Worm (Caenorhabditis elegans) whole organism, L1 larva: Measurements from ENCODE around the gene got-2.2.

Source experiments
- C16A3.4 ChIP-seq: fragments of 150-350 bp; optimal IDR thresholded peaks from 2 replicates; lab custom pipeline; 2014; ENCODE audit warnings: missing biosample characterization, missing genetic modification characterization
- alr-1 ChIP-seq: fragments of 200-800 bp; sonication (Bioruptor generic); optimal IDR thresholded peaks from 2 replicates; lab custom pipeline; 2018; ENCODE audit warnings: borderline replicate concordance, mild to moderate bottlenecking, missing genetic modification characterization, missing compliant biosample characterization
- blmp-1 ChIP-seq: fragments of 150-350 bp; optimal IDR thresholded peaks from 2 replicates; lab custom pipeline; 2014; ENCODE audit warnings: missing biosample characterization, missing genetic modification characterization
- ceh-8 ChIP-seq: fragments of 200-800 bp; sonication (Bioruptor generic); optimal IDR thresholded peaks from 2 replicates; lab custom pipeline; 2018; ENCODE audit warnings: mild to moderate bottlenecking, missing genetic modification characterization, moderate library complexity, missing compliant biosample characterization
- ceh-82 ChIP-seq, 3 experiments: fragments of 150-350 bp in 1 of 3; sonication (generic microtip) in 2 of 3; optimal IDR thresholded peaks; 2 replicates each; lab custom pipeline; 2014 to 2017; ENCODE audit warnings: missing biosample characterization in 3 of 3, missing genetic modification characterization in 3 of 3
- ceh-90 ChIP-seq: sonication (generic microtip); optimal IDR thresholded peaks from 2 replicates; lab custom pipeline; 2016; ENCODE audit warnings: missing genetic modification characterization, missing compliant biosample characterization
- ces-1 ChIP-seq: fragments of 150-350 bp; optimal IDR thresholded peaks from 2 replicates; lab custom pipeline; 2014; ENCODE audit warnings: missing biosample characterization, missing genetic modification reagents, missing genetic modification characterization
- dpl-1 ChIP-seq, 3 experiments: fragments of 150-350 bp in 2 of 3; sonication (generic microtip) in 1 of 3; optimal IDR thresholded peaks; 2 replicates each; lab custom pipeline; 2014 to 2017; ENCODE audit warnings: missing biosample characterization in 3 of 3, missing genetic modification characterization in 3 of 3, missing genetic modification reagents in 3 of 3
- dsc-1 ChIP-seq: sonication (generic microtip); optimal IDR thresholded peaks from 2 replicates; lab custom pipeline; 2016; ENCODE audit warnings: mild to moderate bottlenecking, missing genetic modification characterization, missing compliant biosample characterization
- efl-1 ChIP-seq, 4 experiments: fragments of 150-350 bp; optimal IDR thresholded peaks in 3 of 4; peaks in 1 of 4; 1 replicate in 1 of 4; 2 replicates in 3 of 4; lab custom pipeline; 2014; ENCODE audit warnings: missing biosample characterization in 2 of 4, missing genetic modification characterization in 2 of 4, missing genetic modification reagents in 2 of 4
- elt-2 ChIP-seq: sonication (generic microtip); optimal IDR thresholded peaks from 2 replicates; lab custom pipeline; 2016; ENCODE audit warnings: missing genetic modification characterization, mild to moderate bottlenecking, inconsistent platforms, missing compliant biosample characterization, missing genetic modification reagents
- fkh-10 ChIP-seq: sonication (generic microtip); optimal IDR thresholded peaks from 2 replicates; lab custom pipeline; 2017; ENCODE audit warnings: missing biosample characterization, missing genetic modification reagents, missing genetic modification characterization
- fkh-8 ChIP-seq: sonication (generic microtip); optimal IDR thresholded peaks from 2 replicates; lab custom pipeline; 2016; ENCODE audit warnings: mild to moderate bottlenecking, missing genetic modification characterization, missing compliant biosample characterization
- grh-1 ChIP-seq: fragments of 200-800 bp; sonication (Bioruptor generic); IDR thresholded peaks from 2 replicates; pipeline ENCODE4 v1.3.6; 2022; ENCODE audit warnings: missing genetic modification reagents, missing genetic modification characterization, missing compliant biosample characterization
- hlh-4 ChIP-seq: sonication (generic microtip); optimal IDR thresholded peaks from 2 replicates; lab custom pipeline; 2016; ENCODE audit warnings: mild to moderate bottlenecking, missing genetic modification characterization, missing compliant biosample characterization
- hpl-2 ChIP-seq: fragments of 150-350 bp; optimal IDR thresholded peaks from 2 replicates; lab custom pipeline; 2014; ENCODE audit warnings: missing biosample characterization, missing genetic modification reagents, missing genetic modification characterization
- isw-1 ChIP-seq: fragments of 200-800 bp; sonication (Bioruptor generic); IDR thresholded peaks from 2 replicates; pipeline ENCODE4 v1.3.6; 2022; ENCODE audit warnings: missing genetic modification characterization, missing compliant biosample characterization
- jun-1 ChIP-seq: fragments of 150-350 bp; optimal IDR thresholded peaks from 2 replicates; lab custom pipeline; 2014; ENCODE audit warnings: missing biosample characterization, missing genetic modification reagents, missing genetic modification characterization
- lin-13 ChIP-seq: fragments of 150-350 bp; optimal IDR thresholded peaks from 2 replicates; lab custom pipeline; 2014; ENCODE audit warnings: missing biosample characterization, missing genetic modification reagents, missing genetic modification characterization
- lin-14 ChIP-seq: fragments of 200-800 bp; sonication (Bioruptor generic); optimal IDR thresholded peaks from 2 replicates; lab custom pipeline; 2018; ENCODE audit warnings: mild to moderate bottlenecking, missing genetic modification characterization, moderate library complexity, missing compliant biosample characterization
- lin-39 ChIP-seq: fragments of 150-350 bp; optimal IDR thresholded peaks from 2 replicates; lab custom pipeline; 2014; ENCODE audit warnings: missing biosample characterization, missing genetic modification reagents, missing genetic modification characterization
- lsy-2 ChIP-seq, 2 experiments: fragments of 150-350 bp; optimal IDR thresholded peaks; 2 replicates each; lab custom pipeline; 2014; ENCODE audit warnings: missing biosample characterization in 2 of 2, missing genetic modification characterization in 2 of 2
- mep-1 ChIP-seq: fragments of 150-350 bp; optimal IDR thresholded peaks from 2 replicates; lab custom pipeline; 2014; ENCODE audit warnings: missing biosample characterization, missing genetic modification characterization
- nhr-20 ChIP-seq: sonication (generic microtip); optimal IDR thresholded peaks from 2 replicates; lab custom pipeline; 2016; ENCODE audit warnings: mild to moderate bottlenecking, missing genetic modification characterization, missing compliant biosample characterization
- nhr-47 ChIP-seq: sonication (generic microtip); optimal IDR thresholded peaks from 2 replicates; lab custom pipeline; 2016; ENCODE audit warnings: mild to moderate bottlenecking, missing genetic modification characterization, moderate library complexity, missing compliant biosample characterization
- nhr-71 ChIP-seq: sonication (generic microtip); optimal IDR thresholded peaks from 2 replicates; lab custom pipeline; 2016; ENCODE audit warnings: mild to moderate bottlenecking, missing genetic modification characterization, moderate library complexity, missing compliant biosample characterization
- nhr-84 ChIP-seq: sonication (generic microtip); optimal IDR thresholded peaks from 2 replicates; lab custom pipeline; 2017; ENCODE audit warnings: missing biosample characterization, missing genetic modification characterization
- nhr-85 ChIP-seq: sonication (generic microtip); peaks from one replicate; lab custom pipeline; 2016; ENCODE audit warnings: missing genetic modification characterization, inconsistent platforms, missing compliant biosample characterization
- pag-3 ChIP-seq: sonication (generic microtip); optimal IDR thresholded peaks from 2 replicates; lab custom pipeline; 2017; ENCODE audit warnings: missing genetic modification characterization, mild to moderate bottlenecking, missing compliant biosample characterization, antibody characterized with exemption, borderline replicate concordance; ENCODE audit not compliant: insufficient read depth
- rnt-1 ChIP-seq: sonication (generic microtip); optimal IDR thresholded peaks from 2 replicates; lab custom pipeline; 2016; ENCODE audit warnings: mild to moderate bottlenecking, missing genetic modification characterization, moderate library complexity, missing compliant biosample characterization
- snpc-4 ChIP-seq: fragments of 150-350 bp; optimal IDR thresholded peaks from 2 replicates; lab custom pipeline; 2014; ENCODE audit warnings: missing biosample characterization, missing genetic modification characterization
- tbx-2 ChIP-seq: sonication (generic microtip); optimal IDR thresholded peaks from 2 replicates; lab custom pipeline; 2016; ENCODE audit warnings: missing genetic modification characterization, missing compliant biosample characterization
- unc-130 ChIP-seq: fragments of 150-350 bp; optimal IDR thresholded peaks from 2 replicates; lab custom pipeline; 2017; ENCODE audit warnings: missing biosample characterization, missing genetic modification characterization, inconsistent platforms
- unc-86 ChIP-seq: sonication (generic microtip); optimal IDR thresholded peaks from 2 replicates; lab custom pipeline; 2016; ENCODE audit warnings: missing genetic modification characterization, missing compliant biosample characterization
- xbp-1 ChIP-seq: sonication (generic microtip); optimal IDR thresholded peaks from 2 replicates; lab custom pipeline; 2016; ENCODE audit warnings: missing genetic modification characterization, missing compliant biosample characterization
- zag-1 ChIP-seq: fragments of 150-350 bp; optimal IDR thresholded peaks from 2 replicates; lab custom pipeline; 2014; ENCODE audit warnings: missing biosample characterization, missing genetic modification characterization
- ztf-11 ChIP-seq, 2 experiments: sonication (generic microtip); optimal IDR thresholded peaks; 2 replicates each; lab custom pipeline; 2016 to 2017; ENCODE audit warnings: missing genetic modification characterization in 2 of 2, missing biosample characterization in 1 of 2, missing compliant biosample characterization in 1 of 2

Gene got-2.2

DNA sequence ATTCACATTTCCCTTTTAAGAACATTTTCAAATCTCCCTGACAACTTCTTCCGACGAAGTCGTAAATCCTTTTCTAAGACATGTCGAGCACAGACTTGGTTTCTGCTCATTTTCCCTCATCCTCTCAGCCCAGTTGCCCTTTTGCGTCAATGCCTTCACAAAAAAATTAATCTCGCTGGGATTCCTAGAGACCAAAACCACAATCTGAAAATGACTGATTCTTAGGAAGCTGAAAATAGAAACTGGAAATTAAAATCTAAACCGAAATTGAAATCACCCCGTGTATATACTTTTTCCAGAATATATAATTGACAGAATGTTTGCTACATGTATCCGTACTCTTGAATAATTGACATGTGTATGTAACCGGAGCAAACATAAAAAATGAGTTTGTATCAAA lies 6.2 kb downstream of the got-2.2 start:
- TF ChIP-seq jun-1 (tag; lab: Kevin White, UChicago) (no peak), nhr-47 (tag; lab: Kevin White, UChicago) (peak; percentile 25), grh-1 (GFP tag; lab: Robert Waterston, UW) (no peak), dsc-1 (peak; percentile 83), lin-14 (GFP tag; lab: Kevin White, UChicago) (peak; percentile 5), fkh-8 (tag; lab: Kevin White, UChicago) (peak; percentile 61), nhr-71 (tag; lab: Kevin White, UChicago) (peak; percentile 11)

DNA sequence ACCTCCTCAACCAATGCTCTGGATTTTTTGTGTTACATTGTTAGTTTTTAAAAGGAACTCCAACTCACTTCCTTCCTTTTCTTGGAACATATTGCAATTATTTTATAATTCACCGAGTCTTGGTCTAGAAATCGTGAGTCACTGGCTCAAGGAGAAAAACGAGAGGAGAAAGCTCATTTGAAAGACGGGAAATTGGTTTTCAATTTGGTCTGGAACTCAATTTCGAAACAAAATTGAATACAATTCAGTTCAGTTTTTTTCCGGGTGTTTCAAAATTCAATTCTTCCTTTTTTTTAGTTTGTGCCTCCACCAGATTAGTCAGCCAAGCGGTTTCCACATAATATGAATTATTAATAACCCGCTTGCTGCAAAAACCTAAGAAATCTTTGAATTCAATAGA lies 7.1 kb downstream of the got-2.2 start:
- TF ChIP-seq hpl-2 (no peak), fkh-8 (tag; lab: Kevin White, UChicago) (peak; percentile 25), fkh-10 (peak; percentile 11), zag-1 (tag; lab: Kevin White, UChicago) (peak; percentile 42), lin-14 (GFP tag; lab: Kevin White, UChicago) (peak; percentile 57), pag-3 (tag; lab: Kevin White, UChicago) (no peak), elt-2 (tag; lab: Kevin White, UChicago) (no peak), unc-130 (tag; lab: Kevin White, UChicago) (no peak), ces-1 (peak; percentile 47), lin-39 (tag; lab: Kevin White, UChicago) (no peak), hlh-4 (no peak), nhr-84 (tag; lab: Kevin White, UChicago) (no peak), nhr-20 (tag; lab: Kevin White, UChicago) (no peak), alr-1 (tag; lab: Kevin White, UChicago) (no peak), lsy-2 (tag; optimal IDR thresholded peaks at IDR 0.05; lab: Kevin White, UChicago) (peak in 1 of 2 experiments; percentile 0), unc-86 (tag; lab: Kevin White, UChicago) (no peak), jun-1 (tag; lab: Kevin White, UChicago) (no peak), tbx-2 (tag; lab: Kevin White, UChicago) (peak; percentile 35)

DNA sequence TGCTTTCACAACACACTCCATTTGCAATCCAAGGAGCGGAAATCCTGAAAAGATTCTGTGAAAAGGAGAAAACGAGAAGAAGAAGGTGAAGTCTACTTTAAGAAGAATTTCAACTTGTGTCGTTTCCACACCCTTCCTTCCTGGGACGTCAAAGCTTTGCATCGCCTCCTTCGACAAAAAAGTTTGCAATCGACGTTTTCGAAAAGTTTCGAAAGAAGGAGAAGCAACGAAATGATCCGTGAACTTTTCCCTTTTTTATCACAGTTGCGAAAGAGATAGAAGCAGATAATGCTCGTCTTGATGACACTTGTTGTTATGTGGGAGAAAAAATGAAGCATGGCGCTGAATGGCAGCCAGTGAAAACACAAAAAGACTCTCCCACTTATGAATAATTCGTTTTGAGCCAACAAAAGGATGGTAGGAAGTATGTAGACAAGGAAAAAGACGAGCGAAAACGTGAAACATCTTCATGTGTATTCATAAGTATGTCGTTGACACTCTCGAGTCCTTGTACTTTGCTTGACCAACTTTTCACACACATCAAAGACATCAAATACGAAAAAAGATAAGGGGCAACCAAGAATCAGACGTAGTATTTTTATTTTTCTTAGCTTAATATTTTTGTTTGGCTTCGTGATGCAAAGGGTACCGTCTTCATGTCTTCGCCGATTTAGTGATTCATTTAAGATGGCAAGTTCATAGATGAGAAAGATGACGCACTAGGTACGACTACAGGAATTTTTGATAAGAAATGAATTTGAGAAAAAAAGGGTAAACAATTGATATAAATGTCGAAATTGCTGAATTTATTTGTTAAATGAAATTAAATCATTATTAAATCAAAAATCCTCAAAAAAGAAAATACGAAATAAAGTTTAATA lies 8.2 kb downstream of the got-2.2 start:
- TF ChIP-seq dpl-1 (GFP tag; optimal IDR thresholded peaks at IDR 0.05; lab: Kevin White, UChicago) (no peak), xbp-1 (tag; lab: Kevin White, UChicago) (peak; percentile 0), ceh-82 (tag; optimal IDR thresholded peaks at IDR 0.05; lab: Kevin White, UChicago) (no peak), snpc-4 (tag; lab: Kevin White, UChicago) (no peak), ceh-90 (tag; lab: Kevin White, UChicago) (no peak), lin-14 (GFP tag; lab: Kevin White, UChicago) (peak; percentile 77), blmp-1 (peak; percentile 9), unc-86 (tag; lab: Kevin White, UChicago) (peak; percentile 61), nhr-85 (tag; lab: Kevin White, UChicago) (peak; percentile 37), rnt-1 (tag; lab: Kevin White, UChicago) (peak; percentile 55), ztf-11 (tag; optimal IDR thresholded peaks at IDR 0.05; lab: Kevin White, UChicago) (no peak), ces-1 (no peak), C16A3.4 (tag; lab: Kevin White, UChicago) (no peak), ceh-8 (GFP tag; lab: Kevin White, UChicago) (no peak), fkh-10 (peak; percentile 66), nhr-71 (tag; lab: Kevin White, UChicago) (peak; percentile 38), lin-13 (GFP tag; lab: Kevin White, UChicago) (no peak), efl-1 (optimal IDR thresholded peaks at IDR 0.05; lab: Kevin White, UChicago) (no peak), efl-1 (GFP tag; optimal IDR thresholded peaks at IDR 0.05 in 1 of 2; lab: Kevin White, UChicago) (peak in 1 of 2 experiments; percentile 43), pag-3 (tag; lab: Kevin White, UChicago) (peak; percentile 28), isw-1 (GFP tag; lab: Robert Waterston, UW) (peak; percentile 14; the same call in 1 of the 2 replicates), mep-1 (tag; lab: Kevin White, UChicago) (peak; percentile 17), fkh-8 (tag; lab: Kevin White, UChicago) (peak; percentile 36), nhr-20 (tag; lab: Kevin White, UChicago) (peak; percentile 3), elt-2 (tag; lab: Kevin White, UChicago) (peak; percentile 37)
- TF ChIP-seq, all 84 proteins: peak for 15
